Worm (Caenorhabditis elegans) whole organism, L4 larva: ENCODE data around the gene srh-170.
A peak's percentile ranks its signal among the peaks of the same experiment; 100 is the strongest.

Source experiments
- F49E8.2 ChIP-seq: sonication (generic microtip); optimal IDR thresholded peaks from 2 replicates; lab custom pipeline; 2016; ENCODE audit warnings: missing compliant biosample characterization, mild to moderate bottlenecking, missing genetic modification characterization, borderline replicate concordance
- T26A8.4 ChIP-seq: fragments of 200-800 bp; sonication (Bioruptor generic); IDR thresholded peaks from 2 replicates; pipeline ENCODE4 v1.3.6; 2022; ENCODE audit warnings: missing genetic modification characterization, missing compliant biosample characterization
- Y75B8A.6 ChIP-seq: fragments of 200-800 bp; sonication (Bioruptor generic); IDR thresholded peaks from 2 replicates; pipeline ENCODE4 v1.3.6; 2022; ENCODE audit warnings: missing genetic modification reagents, missing genetic modification characterization, missing compliant biosample characterization
- attf-4 ChIP-seq: sonication (generic microtip); optimal IDR thresholded peaks from 3 replicates; lab custom pipeline; 2017; ENCODE audit warnings: missing biosample characterization, missing genetic modification characterization
- ceh-20 ChIP-seq: fragments of 200-800 bp; sonication (Bioruptor generic); IDR thresholded peaks from 2 replicates; pipeline ENCODE4 v1.3.6; 2022; ENCODE audit warnings: missing genetic modification reagents, missing genetic modification characterization, missing compliant biosample characterization
- ceh-44 ChIP-seq: fragments of 200-800 bp; sonication (Bioruptor generic); IDR thresholded peaks from 2 replicates; pipeline ENCODE4 v1.3.6; 2022; ENCODE audit warnings: missing genetic modification reagents, missing genetic modification characterization, missing compliant biosample characterization
- ceh-62 ChIP-seq: sonication (generic microtip); optimal IDR thresholded peaks from 2 replicates; lab custom pipeline; 2017; ENCODE audit warnings: missing biosample characterization, missing genetic modification characterization
- ces-1 ChIP-seq: fragments of 150-350 bp; sonication (generic microtip); optimal IDR thresholded peaks from 4 replicates; lab custom pipeline; 2014; ENCODE audit warnings: missing biosample characterization, missing genetic modification reagents, missing genetic modification characterization
- cey-2 ChIP-seq: sonication (generic microtip); optimal IDR thresholded peaks from 3 replicates; lab custom pipeline; 2017; ENCODE audit warnings: missing genetic modification characterization, mild to moderate bottlenecking, missing compliant biosample characterization, antibody characterized with exemption, borderline replicate concordance; ENCODE audit not compliant: insufficient read depth
- dmd-6 ChIP-seq: fragments of 200-800 bp; sonication (Bioruptor generic); IDR thresholded peaks from 2 replicates; pipeline ENCODE4 v1.3.6; 2022; ENCODE audit warnings: missing genetic modification reagents, missing genetic modification characterization, missing compliant biosample characterization
- dpl-1 ChIP-seq: fragments of 150-350 bp; optimal IDR thresholded peaks from 2 replicates; lab custom pipeline; 2014; ENCODE audit warnings: missing biosample characterization, missing genetic modification reagents, missing genetic modification characterization
- egl-27 ChIP-seq: sonication (generic microtip); optimal IDR thresholded peaks from 3 replicates; lab custom pipeline; 2017; ENCODE audit warnings: missing biosample characterization, missing genetic modification reagents, missing genetic modification characterization
- fos-1 ChIP-seq: fragments of 150-350 bp; optimal IDR thresholded peaks from 2 replicates; lab custom pipeline; 2014; ENCODE audit warnings: missing biosample characterization, missing genetic modification characterization
- hlh-11 ChIP-seq: fragments of 200-800 bp; sonication (Bioruptor generic); optimal IDR thresholded peaks from 2 replicates; lab custom pipeline; 2018; ENCODE audit warnings: mild to moderate bottlenecking, missing genetic modification characterization, missing compliant biosample characterization
- hlh-30 ChIP-seq: sonication (generic microtip); optimal IDR thresholded peaks from 2 replicates; lab custom pipeline; 2017; ENCODE audit warnings: antibody characterized with exemption, mild to moderate bottlenecking, missing genetic modification characterization, missing compliant biosample characterization; ENCODE audit not compliant: insufficient read depth
- lim-7 ChIP-seq: fragments of 200-800 bp; sonication (Bioruptor generic); IDR thresholded peaks from 2 replicates; pipeline ENCODE4 v1.3.6; 2022; ENCODE audit warnings: missing genetic modification characterization, missing compliant biosample characterization
- lin-15B ChIP-seq: fragments of 150-350 bp; sonication (generic microtip); optimal IDR thresholded peaks from 3 replicates; lab custom pipeline; 2014; ENCODE audit warnings: missing biosample characterization, missing genetic modification characterization
- lin-38 ChIP-seq: fragments of 200-800 bp; sonication (Bioruptor generic); IDR thresholded peaks from 2 replicates; pipeline ENCODE4 v1.3.6; 2022; ENCODE audit warnings: missing genetic modification reagents, missing genetic modification characterization, missing compliant biosample characterization
- lsy-2 ChIP-seq, 2 experiments: fragments of 150-350 bp in 1 of 2; sonication (generic microtip) in 1 of 2; optimal IDR thresholded peaks; 2 replicates each; lab custom pipeline; 2014 to 2017; ENCODE audit warnings: missing biosample characterization in 2 of 2, missing genetic modification characterization in 2 of 2
- madf-5 ChIP-seq, 2 experiments: fragments of 200-800 bp; sonication (Bioruptor generic); IDR thresholded peaks; 2 replicates each; pipeline ENCODE4 v1.3.6; 2022; ENCODE audit warnings: missing compliant biosample characterization in 2 of 2, missing genetic modification characterization in 2 of 2
- madf-9 ChIP-seq: fragments of 200-800 bp; sonication (Bioruptor generic); conservative IDR thresholded peaks from 2 replicates; pipeline ENCODE4 v1.3.6; 2022; ENCODE audit warnings: missing genetic modification reagents, missing genetic modification characterization, missing compliant biosample characterization
- mdl-1 ChIP-seq, 2 experiments: fragments of 150-350 bp in 1 of 2; sonication (generic microtip) in 1 of 2; optimal IDR thresholded peaks; 2 replicates each; lab custom pipeline; 2014 to 2017; ENCODE audit warnings: missing biosample characterization in 2 of 2, missing genetic modification characterization in 2 of 2
- mdt-29 ChIP-seq: fragments of 200-800 bp; sonication (Bioruptor generic); IDR thresholded peaks from 2 replicates; pipeline ENCODE4 v1.3.6; 2022; ENCODE audit warnings: missing genetic modification reagents, missing genetic modification characterization, missing compliant biosample characterization
- mes-2 ChIP-seq: sonication (generic microtip); optimal IDR thresholded peaks from 2 replicates; lab custom pipeline; 2016; ENCODE audit warnings: missing genotype, mild to moderate bottlenecking, missing genetic modification characterization, missing compliant biosample characterization; ENCODE audit not compliant: poor library complexity, severe bottlenecking
- mxl-2 ChIP-seq: fragments of 200-800 bp; sonication (Bioruptor generic); conservative IDR thresholded peaks from 2 replicates; pipeline ENCODE4 v1.3.6; 2022; ENCODE audit warnings: missing genetic modification reagents, missing genetic modification characterization, missing compliant biosample characterization
- mxl-3 ChIP-seq: fragments of 200-800 bp; sonication (Bioruptor generic); optimal IDR thresholded peaks from 2 replicates; lab custom pipeline; 2018; ENCODE audit warnings: mild to moderate bottlenecking, missing genetic modification characterization, missing compliant biosample characterization
- nhr-237 ChIP-seq: sonication (generic microtip); optimal IDR thresholded peaks from 2 replicates; lab custom pipeline; 2017; ENCODE audit warnings: missing biosample characterization, missing genetic modification characterization
- pqm-1 ChIP-seq: sonication (generic microtip); optimal IDR thresholded peaks from 2 replicates; lab custom pipeline; 2017; ENCODE audit warnings: missing biosample characterization, missing genetic modification characterization
- rbr-2 ChIP-seq: sonication (generic microtip); optimal IDR thresholded peaks from 2 replicates; lab custom pipeline; 2016; ENCODE audit warnings: missing genotype, missing genetic modification characterization, missing compliant biosample characterization
- set-16 ChIP-seq: fragments of 200-800 bp; sonication (Bioruptor generic); IDR thresholded peaks from 2 replicates; pipeline ENCODE4 v1.3.6; 2022; ENCODE audit warnings: missing genetic modification reagents, missing genetic modification characterization, missing compliant biosample characterization
- unc-130 ChIP-seq: sonication (generic microtip); optimal IDR thresholded peaks from 2 replicates; lab custom pipeline; 2016; ENCODE audit warnings: missing genetic modification reagents, missing genetic modification characterization, missing compliant biosample characterization
- unc-62 ChIP-seq, 3 experiments: fragments of 150-350 bp in 1 of 3; sonication (generic microtip); optimal IDR thresholded peaks in 2 of 3; peaks in 1 of 3; 1 replicate in 1 of 3; 2 replicates in 2 of 3; lab custom pipeline; 2014 to 2017; ENCODE audit warnings: missing biosample characterization in 3 of 3, missing genetic modification characterization in 3 of 3, missing genetic modification reagents in 3 of 3, missing genotype in 1 of 3
- ztf-7 ChIP-seq: fragments of 150-350 bp; optimal IDR thresholded peaks from 2 replicates; lab custom pipeline; 2014; ENCODE audit warnings: missing biosample characterization, missing genetic modification characterization

srh-170 gene

ce11 chrV:15347292-15347691, 41.4 kb downstream of the srh-170 start, which contains the start of gene C29F3.3:
Gene C29F3.3, minus strand, starts transcription at chrV:15347392.
- TF ChIP-seq mdt-29 (GFP tag; lab: Robert Waterston, UW) (no peak), rbr-2 (tag; lab: Kevin White, UChicago) (no peak), attf-4 (tag; lab: Kevin White, UChicago) (no peak), pqm-1 (tag; lab: Kevin White, UChicago) (no peak), madf-9 (GFP tag; lab: Robert Waterston, UW) (no peak), Y75B8A.6 (GFP tag; lab: Robert Waterston, UW) (no peak), lin-38 (GFP tag; lab: Robert Waterston, UW) (no peak), lim-7 (GFP tag; lab: Robert Waterston, UW) (no peak)

ce11 chrV:15344481-15344880, 44.2 kb downstream of the srh-170 start, which contains the start of gene wrt-8:
Gene wrt-8, minus strand, starts transcription at chrV:15344581.
- TF ChIP-seq ztf-7 (tag; lab: Kevin White, UChicago) (no peak), F49E8.2 (no peak), mes-2 (tag; lab: Kevin White, UChicago) (no peak), set-16 (no peak), ceh-44 (no peak), dpl-1 (GFP tag; lab: Kevin White, UChicago) (no peak), lin-15B (tag; lab: Kevin White, UChicago) (no peak), hlh-30 (no peak), egl-27 (tag; lab: Kevin White, UChicago) (no peak), ces-1 (no peak), T26A8.4 (GFP tag; lab: Robert Waterston, UW) (no peak), ceh-20 (GFP tag; lab: Robert Waterston, UW) (no peak), rbr-2 (tag; lab: Kevin White, UChicago) (no peak), unc-130 (GFP tag; lab: Kevin White, UChicago) (no peak), mxl-3 (no peak), fos-1 (tag; lab: Kevin White, UChicago) (no peak), dmd-6 (GFP tag; lab: Robert Waterston, UW) (no peak), hlh-11 (tag; lab: Kevin White, UChicago) (no peak)
- TF ChIP-seq, all 104 proteins: peak for 0

- peak in 1 of 2 experiments; percentile 24 for TF ChIP-seq unc-62 (GFP tag; optimal IDR thresholded peaks at IDR 0.05 in 1 of 2; lab: Kevin White, UChicago)
- TF ChIP-seq unc-62 (tag; optimal IDR thresholded peaks at IDR 0.05; lab: Kevin White, UChicago), result no peak
- no peak for TF ChIP-seq cey-2 (tag; lab: Kevin White, UChicago)
These were observed 47.3 kb downstream of the srh-170 start, which contains the start of gene clec-229 for ce11 chrV:15341404-15341803. Gene clec-229, minus strand, starts transcription at chrV:15341504.

- no peak for TF ChIP-seq nhr-237 (tag; lab: Kevin White, UChicago)
- TF ChIP-seq ceh-62, result no peak
- TF ChIP-seq lin-15B (tag; lab: Kevin White, UChicago), result no peak
- no peak for TF ChIP-seq mxl-2 (GFP tag; lab: Robert Waterston, UW)
- no peak for TF ChIP-seq madf-5 (GFP tag; IDR thresholded peaks at IDR 0.05; lab: Robert Waterston, UW)
- no peak for TF ChIP-seq lsy-2 (tag; optimal IDR thresholded peaks at IDR 0.05; lab: Kevin White, UChicago)
- no peak for TF ChIP-seq mdl-1 (tag; optimal IDR thresholded peaks at IDR 0.05; lab: Kevin White, UChicago)
These were observed 49.3 kb downstream of the srh-170 start, which contains the start of gene clec-228 for ce11 chrV:15339363-15339762. Gene clec-228, minus strand, starts transcription at chrV:15339463.

ce11 chrV:15337405-15337804, 51.3 kb downstream of the srh-170 start, which contains the start of gene wrt-7:
Gene wrt-7, minus strand, starts transcription at chrV:15337505.
- no peak for TF ChIP-seq hlh-30
- peak in 1 of 2 experiments; percentile 33 for TF ChIP-seq unc-62 (GFP tag; optimal IDR thresholded peaks at IDR 0.05 in 1 of 2; lab: Kevin White, UChicago)
- TF ChIP-seq unc-62 (tag; optimal IDR thresholded peaks at IDR 0.05; lab: Kevin White, UChicago), result no peak
